Worm (Caenorhabditis elegans): ENCODE measurements around the gene cyk-3.
A peak's percentile ranks its signal among the peaks of the same experiment; 100 is the strongest.

Gene cyk-3

ce11 chrIII:5985340-5985739 is 34.6 kb upstream of the cyk-3 start, which contains the start of gene T04C9.3:
TSS of gene T04C9.3 (plus strand) at chrIII:5985640.
- TF ChIP-seq pax-1 (tag; optimal IDR thresholded peaks at IDR 0.05) (no peak), tbx-2 (tag; optimal IDR thresholded peaks at IDR 0.05) (no peak), unc-86 (tag; optimal IDR thresholded peaks at IDR 0.05) (no peak), sox-4 (tag; optimal IDR thresholded peaks at IDR 0.05) (no peak), lin-11 (tag; optimal IDR thresholded peaks at IDR 0.05) (no peak), hlh-30 (tag; optimal IDR thresholded peaks at IDR 0.05; ENCODE audit: insufficient read depth) (no peak)

- TF ChIP-seq ceh-34 (tag; optimal IDR thresholded peaks at IDR 0.05) (no peak), ceh-31 (tag; optimal IDR thresholded peaks at IDR 0.05) (peak; percentile 29), mec-3 (tag; optimal IDR thresholded peaks at IDR 0.05; ENCODE audit: borderline replicate concordance) (no peak), ref-2 (tag; optimal IDR thresholded peaks at IDR 0.05) (no peak), K09A11.1 (tag; optimal IDR thresholded peaks at IDR 0.05; ENCODE audit: insufficient read depth) (no peak), eyg-1 (tag; optimal IDR thresholded peaks at IDR 0.05) (no peak), ttx-3 (tag; optimal IDR thresholded peaks at IDR 0.05) (no peak), elt-4 (tag; optimal IDR thresholded peaks at IDR 0.05) (no peak), hlh-15 (tag; optimal IDR thresholded peaks at IDR 0.05) (no peak), T23F11.4 (GFP tag; optimal IDR thresholded peaks at IDR 0.05) (no peak), K02D7.2 (tag; optimal IDR thresholded peaks at IDR 0.05) (no peak), ceh-18 (tag; optimal IDR thresholded peaks at IDR 0.05) (no peak), dve-1 (tag; optimal IDR thresholded peaks at IDR 0.05) (no peak), nhr-11 (tag; optimal IDR thresholded peaks at IDR 0.05) (no peak), unc-86 (tag; optimal IDR thresholded peaks at IDR 0.05) (no peak), tbx-2 (tag; optimal IDR thresholded peaks at IDR 0.05) (peak; percentile 0), gmeb-2 (tag; optimal IDR thresholded peaks at IDR 0.05) (no peak), unc-42 (tag; optimal IDR thresholded peaks at IDR 0.05) (peak; percentile 72), elt-2 (tag; optimal IDR thresholded peaks at IDR 0.05) (no peak)
Measured at ce11 chrIII:5988010-5988409, 31.9 kb upstream of the cyk-3 start.

- no peak for TF ChIP-seq rnt-1 (tag; optimal IDR thresholded peaks at IDR 0.05)
- TF ChIP-seq lin-11 (tag; optimal IDR thresholded peaks at IDR 0.05), result no peak
- no peak for TF ChIP-seq K09A11.1 (tag; optimal IDR thresholded peaks at IDR 0.05; ENCODE audit: insufficient read depth)
- no peak for TF ChIP-seq pat-9 (tag; optimal IDR thresholded peaks at IDR 0.05)
- no peak for TF ChIP-seq hlh-6 (tag; optimal IDR thresholded peaks at IDR 0.05)
- TF ChIP-seq madf-2 (tag; optimal IDR thresholded peaks at IDR 0.05), result no peak
- TF ChIP-seq ceh-9 (tag; optimal IDR thresholded peaks at IDR 0.05), result no peak
- TF ChIP-seq hlh-8 (tag; optimal IDR thresholded peaks at IDR 0.05), result no peak
- TF ChIP-seq zip-5 (tag; optimal IDR thresholded peaks at IDR 0.05), result no peak
- no peak for TF ChIP-seq tbx-7 (tag; optimal IDR thresholded peaks at IDR 0.05)
- TF ChIP-seq lim-6 (tag; optimal IDR thresholded peaks at IDR 0.05), result no peak
Measured at ce11 chrIII:5988461-5988860, 31.5 kb upstream of the cyk-3 start.

- TF ChIP-seq ceh-30 (tag; optimal IDR thresholded peaks at IDR 0.05) (no peak), ceh-48 (tag; optimal IDR thresholded peaks at IDR 0.05) (no peak), C38D4.7 (GFP tag; optimal IDR thresholded peaks at IDR 0.05) (no peak), ceh-24 (tag; optimal IDR thresholded peaks at IDR 0.05) (no peak), hlh-15 (tag; optimal IDR thresholded peaks at IDR 0.05) (no peak), ceh-18 (tag; optimal IDR thresholded peaks at IDR 0.05) (peak; percentile 5), ceh-14 (tag; optimal IDR thresholded peaks at IDR 0.05) (no peak), ceh-19 (GFP tag; optimal IDR thresholded peaks at IDR 0.05) (no peak), che-1 (tag; optimal IDR thresholded peaks at IDR 0.05) (no peak), mec-3 (tag; optimal IDR thresholded peaks at IDR 0.05; ENCODE audit: borderline replicate concordance) (peak; percentile 42), pha-2 (tag; optimal IDR thresholded peaks at IDR 0.05) (no peak), T23F11.4 (GFP tag; optimal IDR thresholded peaks at IDR 0.05) (no peak), odd-2 (tag; optimal IDR thresholded peaks at IDR 0.05) (no peak), K02D7.2 (tag; optimal IDR thresholded peaks at IDR 0.05) (no peak), rnt-1 (tag; optimal IDR thresholded peaks at IDR 0.05) (no peak), pqm-1 (tag; optimal IDR thresholded peaks at IDR 0.05) (no peak), ttx-3 (tag; optimal IDR thresholded peaks at IDR 0.05) (no peak), hlh-6 (tag; optimal IDR thresholded peaks at IDR 0.05) (no peak), pros-1 (tag; optimal IDR thresholded peaks at IDR 0.05) (no peak), ceh-34 (tag; optimal IDR thresholded peaks at IDR 0.05) (no peak), pax-1 (tag; optimal IDR thresholded peaks at IDR 0.05) (no peak), madf-2 (tag; optimal IDR thresholded peaks at IDR 0.05) (no peak), ceh-9 (tag; optimal IDR thresholded peaks at IDR 0.05) (no peak), Y22D7AL.16 (tag; optimal IDR thresholded peaks at IDR 0.05) (no peak), elt-4 (tag; optimal IDR thresholded peaks at IDR 0.05) (no peak), nhr-232 (tag; optimal IDR thresholded peaks at IDR 0.05) (no peak)
Measured at ce11 chrIII:5988991-5989726, 30.8 kb upstream of the cyk-3 start.

Data from whole organism, late embryonic.